Worm (Caenorhabditis elegans) whole organism, late embryonic: ENCODE results near the gene pap-2.

Experiments
- ama-1 ChIP-seq: fragments of 150-350 bp; optimal IDR thresholded peaks from 2 replicates; lab custom pipeline; 2014
- dmd-4 ChIP-seq: sonication (generic microtip); optimal IDR thresholded peaks from 2 replicates; lab custom pipeline; 2016; ENCODE audit warnings: borderline replicate concordance, missing genetic modification characterization, missing compliant biosample characterization
- fkh-10 ChIP-seq: fragments of 150-350 bp; optimal IDR thresholded peaks from 2 replicates; lab custom pipeline; 2014; ENCODE audit warnings: missing biosample characterization, missing genetic modification reagents, missing genetic modification characterization
- pag-3 ChIP-seq: sonication (generic microtip); optimal IDR thresholded peaks from 2 replicates; lab custom pipeline; 2016; ENCODE audit warnings: missing compliant biosample characterization, missing genetic modification characterization, borderline replicate concordance
- pha-4 ChIP-seq: fragments of 150-350 bp; optimal IDR thresholded peaks from 2 replicates; lab custom pipeline; 2018; ENCODE audit warnings: missing biosample characterization, missing genetic modification reagents, missing genetic modification characterization
- pqm-1 ChIP-seq: sonication (generic microtip); optimal IDR thresholded peaks from 2 replicates; lab custom pipeline; 2016; ENCODE audit warnings: missing genetic modification characterization, missing compliant biosample characterization
- rnt-1 ChIP-seq: sonication (generic microtip); optimal IDR thresholded peaks from 2 replicates; lab custom pipeline; 2016; ENCODE audit warnings: missing genetic modification characterization, missing compliant biosample characterization
- sox-2 ChIP-seq: fragments of 200-800 bp; sonication (Bioruptor generic); IDR thresholded peaks from 2 replicates; pipeline ENCODE4 v1.3.6; 2022; ENCODE audit warnings: missing genetic modification reagents, missing genetic modification characterization, missing compliant biosample characterization
- unc-86 ChIP-seq: sonication (generic microtip); optimal IDR thresholded peaks from 2 replicates; lab custom pipeline; 2016; ENCODE audit warnings: missing genetic modification characterization, missing compliant biosample characterization

- no peak for TF ChIP-seq pha-4
- TF ChIP-seq rnt-1 (tag; lab: Kevin White, UChicago): no peak
- TF ChIP-seq pqm-1 (tag; lab: Kevin White, UChicago): no peak
- TF ChIP-seq ama-1 (lab: Kevin White, UChicago): no peak
- no peak for TF ChIP-seq dmd-4 (tag; lab: Kevin White, UChicago)
- no peak for TF ChIP-seq sox-2
- no peak for TF ChIP-seq unc-86 (tag; lab: Kevin White, UChicago)
- TF ChIP-seq fkh-10 (GFP tag; lab: Kevin White, UChicago): no peak
- no peak for TF ChIP-seq pag-3 (tag; lab: Kevin White, UChicago)
These were observed 11.6 kb downstream of the pap-2 start, which contains the start of gene mrpl-53 for ce11 chrII:9597516-9598047.
